Worm (Caenorhabditis elegans): ENCODE measurements around the gene Y55F3C.9.

- no peak for TF ChIP-seq B0019.2 (GFP tag; conservative IDR thresholded peaks at IDR 0.05)
- no peak for TF ChIP-seq ekl-4 (GFP tag; IDR thresholded peaks at IDR 0.05)
- no peak for TF ChIP-seq madf-6 (GFP tag; IDR thresholded peaks at IDR 0.05)
- no peak for TF ChIP-seq unc-62 (GFP tag; optimal IDR thresholded peaks at IDR 0.05)
- TF ChIP-seq T26A5.8 (tag; optimal IDR thresholded peaks at IDR 0.05): no peak
- TF ChIP-seq D2030.7 (GFP tag; IDR thresholded peaks at IDR 0.05): no peak
- no peak for TF ChIP-seq lin-35 (GFP tag; optimal IDR thresholded peaks at IDR 0.05)
- TF ChIP-seq unc-130 (GFP tag; optimal IDR thresholded peaks at IDR 0.05): no peak
- no peak for TF ChIP-seq bed-1 (GFP tag; IDR thresholded peaks at IDR 0.05)
- TF ChIP-seq athp-1 (tag; optimal IDR thresholded peaks at IDR 0.05): no peak
- TF ChIP-seq F33H1.4 (GFP tag; IDR thresholded peaks at IDR 0.05): no peak
- TF ChIP-seq ztf-22 (GFP tag; optimal IDR thresholded peaks at IDR 0.05): no peak
- no peak for TF ChIP-seq Y56A3A.18 (GFP tag; IDR thresholded peaks at IDR 0.05)
- TF ChIP-seq hlh-26 (GFP tag; conservative IDR thresholded peaks at IDR 0.05): no peak
Observed at ce11 chrIV:676280-676679, 51.7 kb downstream of the Y55F3C.9 start, which contains the start of gene K11H12.5.

Data from whole organism, young adult.